Fruit fly (Drosophila melanogaster): ENCODE results near the gene Cubn2.

Cubn2 gene

DNA sequence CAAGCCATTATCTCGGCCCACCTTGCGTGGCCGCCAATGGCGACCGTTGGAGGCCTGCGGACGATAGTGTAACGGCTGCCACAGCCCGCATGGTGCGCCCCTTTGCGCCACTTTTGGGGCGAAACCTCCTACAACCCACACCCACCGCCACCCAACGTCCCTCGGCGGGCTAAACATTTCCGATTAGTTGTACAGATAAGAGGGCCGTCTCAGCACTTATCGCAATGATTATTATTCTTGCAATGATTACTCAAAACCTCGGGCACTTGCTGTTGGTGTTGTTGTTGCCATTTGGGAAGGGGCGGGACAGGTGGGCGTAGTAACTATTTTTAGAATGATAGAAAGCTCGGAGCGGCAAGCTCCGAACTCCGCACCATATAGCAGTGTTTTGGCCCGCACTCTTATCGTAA, 41.9 kb downstream of the Cubn2 start (continued):
- TF ChIP-seq CkIIα-i1 (GFP tag; IDR thresholded peaks at IDR 0.05), result no peak
- no peak for TF ChIP-seq Dp (GFP tag; optimal IDR thresholded peaks at IDR 0.05)
- TF ChIP-seq Hey (tag; optimal IDR thresholded peaks at IDR 0.05), result peak; percentile 69
- no peak for TF ChIP-seq slou (GFP tag; optimal IDR thresholded peaks at IDR 0.05)
- TF ChIP-seq crp (GFP tag; optimal IDR thresholded peaks at IDR 0.05), result no peak
- peak; percentile 12 for TF ChIP-seq CG17912 (GFP tag; optimal IDR thresholded peaks at IDR 0.05)
- TF ChIP-seq CG10543 (GFP tag; optimal IDR thresholded peaks at IDR 0.05), result peak; percentile 89
- no peak for TF ChIP-seq Doc2 (GFP tag; IDR thresholded peaks at IDR 0.05)
- TF ChIP-seq CG10274 (GFP tag; optimal IDR thresholded peaks at IDR 0.05), result no peak
- 0 out of 2 replicates have a peak, but pooled peaks have one; percentile 38 for TF ChIP-seq Lim3 (GFP tag; IDR thresholded peaks at IDR 0.05)
- TF ChIP-seq Eip74EF (GFP tag; optimal IDR thresholded peaks at IDR 0.05), result no peak
- peak; percentile 23 for TF ChIP-seq salm (tag; optimal IDR thresholded peaks at IDR 0.05)
- 0 out of 2 replicates have a peak, but pooled peaks have one; percentile 12 for TF ChIP-seq stc (GFP tag; IDR thresholded peaks at IDR 0.05)
- TF ChIP-seq CG13296 (GFP tag; optimal IDR thresholded peaks at IDR 0.05), result peak; percentile 14
- no peak for TF ChIP-seq phol (tag; optimal IDR thresholded peaks at IDR 0.05)
- TF ChIP-seq dm (GFP tag; optimal IDR thresholded peaks at IDR 0.05), result no peak
- no peak for TF ChIP-seq slp2 (GFP tag; optimal IDR thresholded peaks at IDR 0.05)
- TF ChIP-seq CG3065 (GFP tag; optimal IDR thresholded peaks at IDR 0.05), result peak; percentile 55
- TF ChIP-seq CG7839 (tag; optimal IDR thresholded peaks at IDR 0.05), result no peak
- no peak for TF ChIP-seq toy (GFP tag; IDR thresholded peaks at IDR 0.05)
- TF ChIP-seq CG4282 (GFP tag; optimal IDR thresholded peaks at IDR 0.05), result no peak
- peak; percentile 73 for TF ChIP-seq ftz-f1 (GFP tag; optimal IDR thresholded peaks at IDR 0.05)
- no peak for TF ChIP-seq HLH3B (GFP tag; IDR thresholded peaks at IDR 0.05)
- TF ChIP-seq vvl (GFP tag; IDR thresholded peaks at IDR 0.05), result no peak
- no peak for TF ChIP-seq sima (GFP tag; optimal IDR thresholded peaks at IDR 0.05)
- TF ChIP-seq psq (GFP tag; optimal IDR thresholded peaks at IDR 0.05), result no peak
- no peak for TF ChIP-seq CG2129 (GFP tag; IDR thresholded peaks at IDR 0.05; ENCODE audit: partially characterized antibody)
- TF ChIP-seq CG10366 (GFP tag; IDR thresholded peaks at IDR 0.05), result no peak
- no peak for TF ChIP-seq peb (GFP tag; IDR thresholded peaks at IDR 0.05)
- no peak for TF ChIP-seq insv (GFP tag; optimal IDR thresholded peaks at IDR 0.05)
- TF ChIP-seq sd (tag; optimal IDR thresholded peaks at IDR 0.05), result peak; percentile 78
- no peak for TF ChIP-seq tgo (GFP tag; IDR thresholded peaks at IDR 0.05)
- no peak for TF ChIP-seq ash1 (GFP tag; optimal IDR thresholded peaks at IDR 0.05)
- TF ChIP-seq sens (GFP tag), result no peak
- no peak for TF ChIP-seq Hsf (GFP tag; optimal IDR thresholded peaks at IDR 0.05)
- TF ChIP-seq oc (tag; optimal IDR thresholded peaks at IDR 0.05), result no peak
- TF ChIP-seq ci (GFP tag; IDR thresholded peaks at IDR 0.05), result peak; percentile 40; the same call in 1 of the 3 replicates
- TF ChIP-seq dpn (GFP tag; optimal IDR thresholded peaks at IDR 0.05), result no peak
- TF ChIP-seq gro (GFP tag; optimal IDR thresholded peaks at IDR 0.05), result peak; percentile 19
- peak in 1 of 2 experiments; percentile 60 for TF ChIP-seq Pdp1 (GFP tag; optimal IDR thresholded peaks at IDR 0.05)
- no peak for TF ChIP-seq CG18764 (GFP tag; optimal IDR thresholded peaks at IDR 0.05)
- TF ChIP-seq seq (GFP tag; IDR thresholded peaks at IDR 0.05), result no peak
- TF ChIP-seq BtbVII (GFP tag; optimal IDR thresholded peaks at IDR 0.05), result no peak
- TF ChIP-seq Dek (tag; optimal IDR thresholded peaks at IDR 0.05), result no peak
- peak; percentile 48 for TF ChIP-seq CG12071 (GFP tag; optimal IDR thresholded peaks at IDR 0.05)
- no peak for TF ChIP-seq CG16779 (GFP tag; IDR thresholded peaks at IDR 0.05)
- TF ChIP-seq ato (GFP tag; IDR thresholded peaks at IDR 0.05; ENCODE audit: partially characterized antibody), result no peak
- no peak for TF ChIP-seq Deaf1 (tag; optimal IDR thresholded peaks at IDR 0.05)
- no peak for TF ChIP-seq h (optimal IDR thresholded peaks at IDR 0.05)
- TF ChIP-seq CG12744 (GFP tag; optimal IDR thresholded peaks at IDR 0.05), result no peak
- no peak for TF ChIP-seq CG7745 (tag; optimal IDR thresholded peaks at IDR 0.05)
- no peak for TF ChIP-seq CG7372 (GFP tag; IDR thresholded peaks at IDR 0.05)
